Worm (Caenorhabditis elegans) whole organism, L4 larva: ENCODE measurements around the gene C01G5.5.

Experiments used
- F37D6.2 ChIP-seq: sonication (generic microtip); optimal IDR thresholded peaks from 2 replicates; lab custom pipeline; 2016; ENCODE audit warnings: mild to moderate bottlenecking, missing genetic modification characterization, missing compliant biosample characterization
- F49E8.2 ChIP-seq: sonication (generic microtip); optimal IDR thresholded peaks from 2 replicates; lab custom pipeline; 2016; ENCODE audit warnings: missing compliant biosample characterization, mild to moderate bottlenecking, missing genetic modification characterization, borderline replicate concordance
- T20F7.1 ChIP-seq: fragments of 200-800 bp; sonication (Bioruptor generic); optimal IDR thresholded peaks from 2 replicates; lab custom pipeline; 2018; ENCODE audit warnings: mild to moderate bottlenecking, missing genetic modification characterization, missing compliant biosample characterization
- T26A8.4 ChIP-seq: fragments of 200-800 bp; sonication (Bioruptor generic); IDR thresholded peaks from 2 replicates; pipeline ENCODE4 v1.3.6; 2022; ENCODE audit warnings: missing genetic modification characterization, missing compliant biosample characterization
- Y105C5A.15 ChIP-seq: fragments of 200-800 bp; sonication (Bioruptor generic); IDR thresholded peaks from 2 replicates; pipeline ENCODE4 v1.3.6; 2022; ENCODE audit warnings: missing genetic modification characterization, missing compliant biosample characterization
- Y48G9A.11 ChIP-seq: fragments of 200-800 bp; sonication (Bioruptor generic); IDR thresholded peaks from 2 replicates; pipeline ENCODE4 v1.3.6; 2022; ENCODE audit warnings: missing genetic modification reagents, missing genetic modification characterization, missing compliant biosample characterization
- Y75B8A.6 ChIP-seq: fragments of 200-800 bp; sonication (Bioruptor generic); IDR thresholded peaks from 2 replicates; pipeline ENCODE4 v1.3.6; 2022; ENCODE audit warnings: missing genetic modification reagents, missing genetic modification characterization, missing compliant biosample characterization
- aha-1 ChIP-seq: fragments of 150-350 bp; peaks from one replicate; lab custom pipeline; 2014; ENCODE audit warnings: missing biosample characterization, missing genetic modification characterization
- attf-4 ChIP-seq: sonication (generic microtip); optimal IDR thresholded peaks from 3 replicates; lab custom pipeline; 2017; ENCODE audit warnings: missing biosample characterization, missing genetic modification characterization
- ceh-28 ChIP-seq: fragments of 150-350 bp; optimal IDR thresholded peaks from 2 replicates; lab custom pipeline; 2014; ENCODE audit warnings: missing biosample characterization, missing genetic modification reagents, missing genetic modification characterization
- ceh-32 ChIP-seq: sonication (generic microtip); optimal IDR thresholded peaks from 2 replicates; lab custom pipeline; 2016; ENCODE audit warnings: mild to moderate bottlenecking, missing genetic modification characterization, missing compliant biosample characterization; ENCODE audit not compliant: poor library complexity
- ceh-44 ChIP-seq: fragments of 200-800 bp; sonication (Bioruptor generic); IDR thresholded peaks from 2 replicates; pipeline ENCODE4 v1.3.6; 2022; ENCODE audit warnings: missing genetic modification reagents, missing genetic modification characterization, missing compliant biosample characterization
- ceh-82 ChIP-seq: sonication (generic microtip); optimal IDR thresholded peaks from 2 replicates; lab custom pipeline; 2017; ENCODE audit warnings: missing biosample characterization, missing genetic modification characterization
- daf-8 ChIP-seq: fragments of 200-800 bp; sonication (Bioruptor generic); IDR thresholded peaks from 2 replicates; pipeline ENCODE4 v1.3.6; 2022; ENCODE audit warnings: missing genetic modification characterization, missing compliant biosample characterization
- dmd-6 ChIP-seq: fragments of 200-800 bp; sonication (Bioruptor generic); IDR thresholded peaks from 2 replicates; pipeline ENCODE4 v1.3.6; 2022; ENCODE audit warnings: missing genetic modification reagents, missing genetic modification characterization, missing compliant biosample characterization
- dmd-9 ChIP-seq: fragments of 200-800 bp; sonication (Bioruptor generic); IDR thresholded peaks from 2 replicates; pipeline ENCODE4 v1.3.6; 2022; ENCODE audit warnings: missing genetic modification reagents, missing genetic modification characterization, missing compliant biosample characterization
- dpl-1 ChIP-seq: fragments of 150-350 bp; optimal IDR thresholded peaks from 2 replicates; lab custom pipeline; 2014; ENCODE audit warnings: missing biosample characterization, missing genetic modification reagents, missing genetic modification characterization
- duxl-1 ChIP-seq: sonication (generic microtip); optimal IDR thresholded peaks from 2 replicates; lab custom pipeline; 2016; ENCODE audit warnings: mild to moderate bottlenecking, missing genetic modification characterization, moderate library complexity, missing compliant biosample characterization; ENCODE audit not compliant: poor library complexity
- fkh-10 ChIP-seq: fragments of 150-350 bp; optimal IDR thresholded peaks from 2 replicates; lab custom pipeline; 2014; ENCODE audit warnings: missing biosample characterization, missing genetic modification reagents, missing genetic modification characterization
- gei-8 ChIP-seq: fragments of 200-800 bp; sonication (Bioruptor generic); optimal IDR thresholded peaks from 2 replicates; lab custom pipeline; 2018; ENCODE audit warnings: mild to moderate bottlenecking, missing genetic modification characterization, missing compliant biosample characterization
- hif-1 ChIP-seq, 2 experiments: sonication (generic microtip); optimal IDR thresholded peaks; 2 replicates each; lab custom pipeline; 2016 to 2017; ENCODE audit warnings: missing compliant biosample characterization in 2 of 2, missing genetic modification characterization in 2 of 2, missing genetic modification reagents in 2 of 2, missing genotype in 2 of 2, mild to moderate bottlenecking in 1 of 2
- hlh-30 ChIP-seq: sonication (generic microtip); optimal IDR thresholded peaks from 2 replicates; lab custom pipeline; 2017; ENCODE audit warnings: antibody characterized with exemption, mild to moderate bottlenecking, missing genetic modification characterization, missing compliant biosample characterization; ENCODE audit not compliant: insufficient read depth
- lim-7 ChIP-seq: fragments of 200-800 bp; sonication (Bioruptor generic); IDR thresholded peaks from 2 replicates; pipeline ENCODE4 v1.3.6; 2022; ENCODE audit warnings: missing genetic modification characterization, missing compliant biosample characterization
- lin-38 ChIP-seq: fragments of 200-800 bp; sonication (Bioruptor generic); IDR thresholded peaks from 2 replicates; pipeline ENCODE4 v1.3.6; 2022; ENCODE audit warnings: missing genetic modification reagents, missing genetic modification characterization, missing compliant biosample characterization
- lsy-2 ChIP-seq, 2 experiments: fragments of 150-350 bp in 1 of 2; sonication (generic microtip) in 1 of 2; optimal IDR thresholded peaks; 2 replicates each; lab custom pipeline; 2014 to 2017; ENCODE audit warnings: missing biosample characterization in 2 of 2, missing genetic modification characterization in 2 of 2
- mes-2 ChIP-seq: sonication (generic microtip); optimal IDR thresholded peaks from 2 replicates; lab custom pipeline; 2016; ENCODE audit warnings: missing genotype, mild to moderate bottlenecking, missing genetic modification characterization, missing compliant biosample characterization; ENCODE audit not compliant: poor library complexity, severe bottlenecking
- mxl-3 ChIP-seq: fragments of 200-800 bp; sonication (Bioruptor generic); optimal IDR thresholded peaks from 2 replicates; lab custom pipeline; 2018; ENCODE audit warnings: mild to moderate bottlenecking, missing genetic modification characterization, missing compliant biosample characterization
- nhr-11 ChIP-seq: fragments of 150-350 bp; optimal IDR thresholded peaks from 2 replicates; lab custom pipeline; 2014; ENCODE audit warnings: missing biosample characterization, missing genetic modification characterization
- nhr-28 ChIP-seq: fragments of 150-350 bp; optimal IDR thresholded peaks from 2 replicates; lab custom pipeline; 2014; ENCODE audit warnings: missing biosample characterization, missing genetic modification characterization
- nhr-41 ChIP-seq: fragments of 200-800 bp; sonication (Bioruptor generic); IDR thresholded peaks from 2 replicates; pipeline ENCODE4 v1.3.6; 2022; ENCODE audit warnings: missing genetic modification reagents, missing genetic modification characterization, missing compliant biosample characterization
- nhr-6 ChIP-seq: fragments of 150-350 bp; optimal IDR thresholded peaks from 2 replicates; lab custom pipeline; 2014; ENCODE audit warnings: missing biosample characterization, missing genetic modification characterization
- nhr-77 ChIP-seq: fragments of 150-350 bp; optimal IDR thresholded peaks from 2 replicates; lab custom pipeline; 2014; ENCODE audit warnings: missing biosample characterization, missing genetic modification characterization
- pha-4 ChIP-seq, 2 experiments: fragments of 150-350 bp in 1 of 2; fragments of 200-800 bp in 1 of 2; sonication (Bioruptor generic) in 1 of 2; IDR thresholded peaks in 1 of 2; optimal IDR thresholded peaks in 1 of 2; 2 replicates each; pipeline versions ENCODE4 v1.3.6 to Lab custom; 2014 to 2022; ENCODE audit warnings: missing genetic modification characterization in 2 of 2, missing genetic modification reagents in 2 of 2, missing biosample characterization in 1 of 2, missing compliant biosample characterization in 1 of 2
- php-3 ChIP-seq: fragments of 200-800 bp; sonication (Bioruptor generic); IDR thresholded peaks from 2 replicates; pipeline ENCODE4 v1.3.6; 2022; ENCODE audit warnings: missing genetic modification reagents, missing genetic modification characterization, missing compliant biosample characterization
- pqm-1 ChIP-seq: sonication (generic microtip); optimal IDR thresholded peaks from 2 replicates; lab custom pipeline; 2017; ENCODE audit warnings: missing biosample characterization, missing genetic modification characterization
- set-16 ChIP-seq: fragments of 200-800 bp; sonication (Bioruptor generic); IDR thresholded peaks from 2 replicates; pipeline ENCODE4 v1.3.6; 2022; ENCODE audit warnings: missing genetic modification reagents, missing genetic modification characterization, missing compliant biosample characterization
- skn-1 ChIP-seq: fragments of 150-350 bp; optimal IDR thresholded peaks from 2 replicates; lab custom pipeline; 2014; ENCODE audit warnings: missing biosample characterization, missing genetic modification characterization
- spr-3 ChIP-seq: fragments of 200-800 bp; sonication (Bioruptor generic); optimal IDR thresholded peaks from 2 replicates; lab custom pipeline; 2018; ENCODE audit warnings: mild to moderate bottlenecking, missing genetic modification characterization, missing compliant biosample characterization
- unc-39 ChIP-seq: sonication (generic microtip); optimal IDR thresholded peaks from 2 replicates; lab custom pipeline; 2017; ENCODE audit warnings: missing biosample characterization, missing genetic modification characterization
- unc-62 ChIP-seq, 3 experiments: fragments of 150-350 bp in 1 of 3; sonication (generic microtip); optimal IDR thresholded peaks in 2 of 3; peaks in 1 of 3; 1 replicate in 1 of 3; 2 replicates in 2 of 3; lab custom pipeline; 2014 to 2017; ENCODE audit warnings: missing biosample characterization in 3 of 3, missing genetic modification characterization in 3 of 3, missing genetic modification reagents in 3 of 3, missing genotype in 1 of 3
- vab-7 ChIP-seq: fragments of 200-800 bp; sonication (Bioruptor generic); IDR thresholded peaks from 2 replicates; pipeline ENCODE4 v1.3.6; 2022; ENCODE audit warnings: missing genetic modification reagents, missing genetic modification characterization, missing compliant biosample characterization
- zip-2 ChIP-seq: fragments of 150-350 bp; optimal IDR thresholded peaks from 2 replicates; lab custom pipeline; 2014; ENCODE audit warnings: missing biosample characterization, missing genetic modification characterization
- ztf-11 ChIP-seq: fragments of 150-350 bp; optimal IDR thresholded peaks from 2 replicates; lab custom pipeline; 2014; ENCODE audit warnings: missing biosample characterization, missing genetic modification characterization

The C01G5.5 gene

ce11 chrIV:6517859-6518258, 6.6 kb upstream of the C01G5.5 start, which contains the start of gene C01G5.7:
Gene C01G5.7, plus strand, starts transcription at chrIV:6518159.
- no peak for TF ChIP-seq mxl-3 (GFP tag; lab: Kevin White, UChicago)
- no peak for TF ChIP-seq aha-1
- no peak for TF ChIP-seq lsy-2 (tag; optimal IDR thresholded peaks at IDR 0.05; lab: Kevin White, UChicago)
- TF ChIP-seq dmd-9, result no peak
- no peak for TF ChIP-seq dmd-6 (GFP tag; lab: Robert Waterston, UW)
- no peak for TF ChIP-seq Y48G9A.11
- no peak for TF ChIP-seq spr-3
- TF ChIP-seq ceh-32, result no peak

- no peak for TF ChIP-seq set-16
- no peak for TF ChIP-seq F37D6.2 (tag; lab: Kevin White, UChicago)
- TF ChIP-seq nhr-28 (tag; lab: Kevin White, UChicago), result no peak
- no peak for TF ChIP-seq hif-1 (tag; optimal IDR thresholded peaks at IDR 0.05; lab: Kevin White, UChicago)
- TF ChIP-seq ztf-11, result no peak
- no peak for TF ChIP-seq nhr-41
- no peak for TF ChIP-seq vab-7 (GFP tag; lab: Robert Waterston, UW)
- TF ChIP-seq unc-39, result no peak
- no peak for TF ChIP-seq attf-4 (tag; lab: Kevin White, UChicago)
- TF ChIP-seq daf-8 (GFP tag; lab: Robert Waterston, UW), result no peak
- TF ChIP-seq zip-2 (tag; lab: Kevin White, UChicago), result no peak
- TF ChIP-seq nhr-6, result no peak
- TF ChIP-seq ceh-44 (GFP tag; lab: Robert Waterston, UW), result no peak
- TF ChIP-seq T20F7.1 (GFP tag; lab: Kevin White, UChicago), result no peak
- TF ChIP-seq nhr-77 (tag; lab: Kevin White, UChicago), result no peak
- TF ChIP-seq pqm-1, result no peak
Measured at ce11 chrIV:6519593-6519992, 4.8 kb upstream of the C01G5.5 start, which contains the start of gene C01G5.9. Gene C01G5.9, plus strand, starts transcription at chrIV:6519893.

ce11 chrIV:6522305-6522917, 2.0 kb upstream of the C01G5.5 start, which contains the start of gene ddi-1:
Gene ddi-1, plus strand, starts transcription at chrIV:6522867.
- TF ChIP-seq nhr-28 (tag; lab: Kevin White, UChicago) (no peak), fkh-10 (GFP tag; lab: Kevin White, UChicago) (no peak), skn-1 (tag; lab: Kevin White, UChicago) (no peak), hlh-30 (tag; lab: Kevin White, UChicago) (peak; percentile 82), lin-38 (GFP tag; lab: Robert Waterston, UW) (peak; percentile 33), mxl-3 (GFP tag; lab: Kevin White, UChicago) (no peak), mes-2 (tag; lab: Kevin White, UChicago) (no peak), F49E8.2 (tag; lab: Kevin White, UChicago) (no peak)
- TF ChIP-seq, all 104 proteins: peak for 2

ce11 chrIV:6523773-6524172, 637 bp upstream of the C01G5.5 start:
- TF ChIP-seq attf-4 (tag; lab: Kevin White, UChicago), result no peak
- TF ChIP-seq unc-62 (GFP tag; optimal IDR thresholded peaks at IDR 0.05 in 1 of 2; lab: Kevin White, UChicago), result peak in 1 of 2 experiments; percentile 94
- TF ChIP-seq unc-62 (tag; optimal IDR thresholded peaks at IDR 0.05; lab: Kevin White, UChicago), result no peak

- TF ChIP-seq duxl-1 (tag; lab: Kevin White, UChicago), result no peak
- TF ChIP-seq Y75B8A.6 (GFP tag; lab: Robert Waterston, UW), result 0 out of 2 replicates have a peak, but pooled peaks have one; percentile 14
- no peak for TF ChIP-seq nhr-77 (tag; lab: Kevin White, UChicago)
- no peak for TF ChIP-seq nhr-11
- no peak for TF ChIP-seq mxl-3 (GFP tag; lab: Kevin White, UChicago)
- peak; percentile 38; the same call in 1 of the 2 replicates for TF ChIP-seq pha-4 (GFP tag; IDR thresholded peaks at IDR 0.05; lab: Robert Waterston, UW)
- TF ChIP-seq pha-4 (tag; optimal IDR thresholded peaks at IDR 0.05; lab: Kevin White, UChicago), result no peak
- peak; percentile 59; the same call in 1 of the 2 replicates for TF ChIP-seq Y48G9A.11
- TF ChIP-seq php-3 (GFP tag; lab: Robert Waterston, UW), result no peak
- no peak for TF ChIP-seq ceh-28 (tag; lab: Kevin White, UChicago)
- no peak for TF ChIP-seq lim-7 (GFP tag; lab: Robert Waterston, UW)
- no peak for TF ChIP-seq dpl-1 (GFP tag; lab: Kevin White, UChicago)
- TF ChIP-seq T26A8.4, result no peak
- no peak for TF ChIP-seq ceh-82
- TF ChIP-seq ztf-11, result no peak
- TF ChIP-seq gei-8 (GFP tag; lab: Kevin White, UChicago), result no peak
- TF ChIP-seq Y105C5A.15 (GFP tag; lab: Robert Waterston, UW), result peak; percentile 41; the same call in 1 of the 2 replicates
Measured at ce11 chrIV:6526522-6526921, 2.1 kb downstream of the C01G5.5 start.
